Worm (Caenorhabditis elegans): ENCODE data around the gene F56D6.13.
A peak's percentile ranks its signal among the peaks of the same experiment; 100 is the strongest.

The F56D6.13 gene

ce11 chrIV:3875260-3875659 lies 34.0 kb upstream of the F56D6.13 start (continued):
- TF ChIP-seq pha-4 (GFP tag; IDR thresholded peaks at IDR 0.05), result no peak
- peak; percentile 38 for TF ChIP-seq pha-4 (tag; optimal IDR thresholded peaks at IDR 0.05)
- TF ChIP-seq madf-9 (GFP tag; conservative IDR thresholded peaks at IDR 0.05), result no peak
- TF ChIP-seq nhr-48 (tag; optimal IDR thresholded peaks at IDR 0.05), result peak; percentile 22
- TF ChIP-seq rbr-2 (tag; optimal IDR thresholded peaks at IDR 0.05), result peak; percentile 17

ce11 chrIV:3876955-3877354 lies 32.3 kb upstream of the F56D6.13 start:
- TF ChIP-seq aha-1 (tag) (peak; percentile 91), jun-1 (tag; optimal IDR thresholded peaks at IDR 0.05) (no peak), unc-62 (GFP tag; optimal IDR thresholded peaks at IDR 0.05 in 1 of 2) (peak in 1 of 2 experiments; percentile 67), unc-62 (tag; optimal IDR thresholded peaks at IDR 0.05) (no peak), F26F4.8 (GFP tag; conservative IDR thresholded peaks at IDR 0.05) (no peak)

ce11 chrIV:3878283-3878938 lies 30.8 kb upstream of the F56D6.13 start, which contains the start of gene F37C4.6:
F37C4.6 (minus strand) TSS chrIV:3878333.
- TF ChIP-seq nhr-28 (tag; optimal IDR thresholded peaks at IDR 0.05) (peak; percentile 9), nhr-237 (tag; optimal IDR thresholded peaks at IDR 0.05) (no peak), dmd-6 (GFP tag; IDR thresholded peaks at IDR 0.05) (peak; percentile 14; the same call in 1 of the 2 replicates), pqm-1 (tag; optimal IDR thresholded peaks at IDR 0.05) (peak; percentile 18), daf-16 (GFP tag; optimal IDR thresholded peaks at IDR 0.05) (no peak), daf-16 (tag; optimal IDR thresholded peaks at IDR 0.05) (peak; percentile 85), hlh-11 (tag; optimal IDR thresholded peaks at IDR 0.05) (peak; percentile 49), ama-1 (optimal IDR thresholded peaks at IDR 0.05) (no peak)

ce11 chrIV:3881119-3881518 lies 28.1 kb upstream of the F56D6.13 start, which contains the start of the genes F37C4.8 and oac-23:
F37C4.8 (minus strand) TSS chrIV:3881219.
oac-23 (plus strand) TSS chrIV:3881441.
- TF ChIP-seq dmd-8 (GFP tag; IDR thresholded peaks at IDR 0.05) (no peak), nhr-6 (tag; optimal IDR thresholded peaks at IDR 0.05) (no peak), skn-1 (tag; optimal IDR thresholded peaks at IDR 0.05) (no peak), daf-8 (GFP tag; IDR thresholded peaks at IDR 0.05) (no peak), nhr-11 (tag; optimal IDR thresholded peaks at IDR 0.05) (no peak), lin-29 (GFP tag; IDR thresholded peaks at IDR 0.05) (no peak), aha-1 (tag) (peak; percentile 32), F26F4.8 (GFP tag; conservative IDR thresholded peaks at IDR 0.05) (no peak), unc-62 (GFP tag; optimal IDR thresholded peaks at IDR 0.05 in 1 of 2) (no peak), unc-62 (tag; optimal IDR thresholded peaks at IDR 0.05) (no peak)

- TF ChIP-seq T26A8.4 (GFP tag; IDR thresholded peaks at IDR 0.05) (no peak), lin-29 (GFP tag; IDR thresholded peaks at IDR 0.05) (no peak), unc-130 (GFP tag; optimal IDR thresholded peaks at IDR 0.05) (no peak), daf-19 (GFP tag; conservative IDR thresholded peaks at IDR 0.05) (no peak), snpc-4 (tag; optimal IDR thresholded peaks at IDR 0.05) (no peak), zfp-2 (tag; optimal IDR thresholded peaks at IDR 0.05) (no peak), daf-8 (GFP tag; IDR thresholded peaks at IDR 0.05) (no peak), aha-1 (tag) (no peak), dmd-9 (GFP tag; IDR thresholded peaks at IDR 0.05) (no peak), set-16 (GFP tag; IDR thresholded peaks at IDR 0.05) (no peak), Y105C5A.15 (GFP tag; IDR thresholded peaks at IDR 0.05) (no peak), F44E2.7 (GFP tag; IDR thresholded peaks at IDR 0.05) (no peak), nhr-10 (tag; optimal IDR thresholded peaks at IDR 0.05) (no peak), fkh-10 (GFP tag; optimal IDR thresholded peaks at IDR 0.05) (no peak), nhr-11 (tag; optimal IDR thresholded peaks at IDR 0.05) (no peak), nhr-28 (tag; optimal IDR thresholded peaks at IDR 0.05) (no peak), F37D6.2 (tag; optimal IDR thresholded peaks at IDR 0.05) (no peak), nhr-77 (tag; optimal IDR thresholded peaks at IDR 0.05) (no peak), egl-27 (tag; optimal IDR thresholded peaks at IDR 0.05) (no peak)
These were observed 23.8 kb upstream of the F56D6.13 start, which contains the start of gene oac-22 for ce11 chrIV:3885369-3885768. oac-22 (plus strand) TSS chrIV:3885669.
